Fruit fly (Drosophila melanogaster) whole organism, embryonic: ENCODE results near the gene brat.
A peak's percentile ranks its signal among the peaks of the same experiment; 100 is the strongest.

ENCODE experiments used
- Bgb ChIP-seq: fragments of 200-800 bp; sonication (Bioruptor generic); IDR thresholded peaks from 2 replicates; pipeline ENCODE4 v1.3.6; 2022; ENCODE audit warnings: missing biosample characterization, missing genetic modification characterization; ENCODE audit not compliant: partially characterized antibody
- CG10209 ChIP-seq: fragments of 200-800 bp; sonication (Bioruptor generic); optimal IDR thresholded peaks from 3 replicates; lab custom pipeline; 2017; ENCODE audit warnings: missing biosample characterization, mild to moderate bottlenecking, missing genetic modification characterization, missing genetic modification reagents
- CG10431 ChIP-seq: fragments of 200-800 bp; sonication (Bioruptor generic); optimal IDR thresholded peaks from 3 replicates; lab custom pipeline; 2018; ENCODE audit warnings: missing biosample characterization, mild to moderate bottlenecking, missing genetic modification characterization
- CG10543 ChIP-seq: fragments of 200-800 bp; sonication (Bioruptor generic); optimal IDR thresholded peaks from 3 replicates; lab custom pipeline; 2017; ENCODE audit warnings: missing biosample characterization, mild to moderate bottlenecking, missing genetic modification characterization, moderate library complexity
- CG13424 ChIP-seq: fragments of 200-800 bp; sonication (Bioruptor generic); optimal IDR thresholded peaks from 2 replicates; lab custom pipeline; 2019; ENCODE audit warnings: missing biosample characterization, mild to moderate bottlenecking, missing genetic modification characterization, moderate library complexity
- CG14860 ChIP-seq: fragments of 200-800 bp; sonication (Bioruptor generic); IDR thresholded peaks from 3 replicates; pipeline ENCODE4 v1.3.6; 2022; ENCODE audit warnings: missing biosample characterization, missing genetic modification characterization; ENCODE audit not compliant: partially characterized antibody
- CG15514 ChIP-seq: fragments of 200-800 bp; sonication (Bioruptor generic); optimal IDR thresholded peaks from 3 replicates; lab custom pipeline; 2017; ENCODE audit warnings: missing biosample characterization, missing genetic modification characterization, mild to moderate bottlenecking, moderate library complexity, missing genetic modification reagents
- CG1603 ChIP-seq: fragments of 200-800 bp; sonication (Bioruptor generic); optimal IDR thresholded peaks from 2 replicates; lab custom pipeline; 2019; ENCODE audit warnings: missing biosample characterization, mild to moderate bottlenecking, missing genetic modification characterization, moderate library complexity
- CG17361 ChIP-seq: fragments of 200-800 bp; sonication (Bioruptor generic); IDR thresholded peaks from 3 replicates; pipeline ENCODE4 v1.3.6; 2022; ENCODE audit warnings: missing biosample characterization, missing genetic modification characterization
- CG18262 ChIP-seq: fragments of 200-800 bp; optimal IDR thresholded peaks from 3 replicates; lab custom pipeline; 2019; ENCODE audit warnings: missing biosample characterization, mild to moderate bottlenecking, missing genetic modification characterization, moderate library complexity
- CG2116 ChIP-seq: fragments of 200-800 bp; sonication (Bioruptor generic); optimal IDR thresholded peaks from 3 replicates; lab custom pipeline; 2018; ENCODE audit warnings: missing biosample characterization, mild to moderate bottlenecking, missing genetic modification characterization
- CG2199 ChIP-seq: fragments of 200-800 bp; sonication (Bioruptor generic); IDR thresholded peaks from 3 replicates; pipeline ENCODE4 v1.3.6; 2022; ENCODE audit warnings: missing biosample characterization, missing genetic modification characterization
- CG2678 ChIP-seq: fragments of 200-800 bp; sonication (Bioruptor generic); optimal IDR thresholded peaks from 3 replicates; lab custom pipeline; 2019; ENCODE audit warnings: missing biosample characterization, mild to moderate bottlenecking, missing genetic modification characterization, moderate library complexity
- CG30403 ChIP-seq: fragments of 200-800 bp; sonication (Bioruptor generic); optimal IDR thresholded peaks from 3 replicates; lab custom pipeline; 2016; ENCODE audit warnings: missing biosample characterization, missing genetic modification characterization
- CG33557 ChIP-seq: fragments of 200-800 bp; sonication (Bioruptor generic); optimal IDR thresholded peaks from 2 replicates; lab custom pipeline; 2019; ENCODE audit warnings: missing biosample characterization, mild to moderate bottlenecking, missing genetic modification characterization, moderate library complexity
- CG4707 ChIP-seq: fragments of 200-800 bp; sonication (Bioruptor generic); optimal IDR thresholded peaks from 2 replicates; lab custom pipeline; 2018; ENCODE audit warnings: missing biosample characterization, mild to moderate bottlenecking, missing genetic modification characterization, moderate library complexity
- CG7839 ChIP-seq: fragments of 200-800 bp; sonication (Bioruptor generic); optimal IDR thresholded peaks from 3 replicates; lab custom pipeline; 2018; ENCODE audit warnings: missing biosample characterization, mild to moderate bottlenecking, missing genetic modification characterization, moderate library complexity
- CG8765 ChIP-seq: fragments of 200-800 bp; sonication (Bioruptor generic); IDR thresholded peaks from 2 replicates; pipeline ENCODE4 v1.3.6; 2022; ENCODE audit warnings: missing biosample characterization, missing genetic modification characterization
- CTCF ChIP-seq: fragments of 200-800 bp; sonication (Bioruptor generic); optimal IDR thresholded peaks from 2 replicates; lab custom pipeline; 2017; ENCODE audit warnings: missing biosample characterization, mild to moderate bottlenecking, missing genetic modification characterization, moderate library complexity
- Dip2 ChIP-seq: fragments of 200-800 bp; sonication (Bioruptor generic); IDR thresholded peaks from 2 replicates; pipeline ENCODE4 v1.3.6; 2022; ENCODE audit warnings: missing biosample characterization, missing genetic modification characterization
- Dll ChIP-seq: fragments of 200-800 bp; sonication (Bioruptor generic); IDR thresholded peaks from 4 replicates; pipeline ENCODE4 v1.3.6; 2022; ENCODE audit warnings: missing biosample characterization, missing genetic modification characterization; ENCODE audit not compliant: partially characterized antibody
- Fer1 ChIP-seq: fragments of 200-800 bp; sonication (Bioruptor generic); optimal IDR thresholded peaks from 2 replicates; lab custom pipeline; 2017; ENCODE audit warnings: missing biosample characterization, mild to moderate bottlenecking, missing genetic modification characterization
- HLHmδ ChIP-seq: fragments of 200-800 bp; sonication (Bioruptor generic); optimal IDR thresholded peaks from 2 replicates; lab custom pipeline; 2018; ENCODE audit warnings: missing biosample characterization, mild to moderate bottlenecking, missing genetic modification characterization, moderate library complexity
- Hey ChIP-seq: fragments of 200-800 bp; sonication (Bioruptor generic); optimal IDR thresholded peaks from 3 replicates; lab custom pipeline; 2018; ENCODE audit warnings: missing biosample characterization, mild to moderate bottlenecking, missing genetic modification characterization
- Hsf ChIP-seq: fragments of 200-800 bp; sonication (Bioruptor generic); optimal IDR thresholded peaks from 3 replicates; lab custom pipeline; 2016; ENCODE audit warnings: missing biosample characterization, missing genetic modification characterization
- MBD-R2 ChIP-seq: fragments of 200-800 bp; sonication (Bioruptor generic); IDR thresholded peaks from 2 replicates; pipeline ENCODE4 v1.3.6; 2022; ENCODE audit warnings: missing biosample characterization, missing genetic modification characterization
- Sry-β ChIP-seq: fragments of 200-800 bp; sonication (Bioruptor generic); optimal IDR thresholded peaks from 2 replicates; lab custom pipeline; 2018; ENCODE audit warnings: missing biosample characterization, mild to moderate bottlenecking, missing genetic modification characterization, moderate library complexity
- ara ChIP-seq: fragments of 200-800 bp; sonication (Bioruptor generic); IDR thresholded peaks from 2 replicates; pipeline ENCODE4 v1.3.6; 2022; ENCODE audit warnings: missing biosample characterization, missing genetic modification characterization
- bsh ChIP-seq, 2 experiments: fragments of 200-800 bp; sonication (Bioruptor generic); optimal IDR thresholded peaks; 2 replicates each; lab custom pipeline; 2017 to 2018; ENCODE audit warnings: mild to moderate bottlenecking in 2 of 2, missing biosample characterization in 2 of 2, missing genetic modification characterization in 2 of 2, moderate library complexity in 1 of 2
- btn ChIP-seq: fragments of 200-800 bp; sonication (Bioruptor generic); optimal IDR thresholded peaks from 2 replicates; lab custom pipeline; 2016; ENCODE audit warnings: missing biosample characterization, missing genetic modification characterization
- chm ChIP-seq: fragments of 200-800 bp; sonication (Bioruptor generic); IDR thresholded peaks from 2 replicates; pipeline ENCODE4 v1.3.6; 2022; ENCODE audit warnings: missing biosample characterization, missing genetic modification characterization
- ci ChIP-seq: fragments of 200-800 bp; sonication (Bioruptor generic); IDR thresholded peaks from 3 replicates; pipeline ENCODE4 v1.3.6; 2022; ENCODE audit warnings: missing biosample characterization, missing genetic modification characterization
- croc ChIP-seq: fragments of 200-800 bp; sonication (Bioruptor generic); conservative IDR thresholded peaks from 3 replicates; pipeline ENCODE4 v1.3.6; 2022; ENCODE audit warnings: missing biosample characterization, missing genetic modification characterization
- da ChIP-seq: fragments of 200-800 bp; sonication (Bioruptor generic); optimal IDR thresholded peaks from 2 replicates; lab custom pipeline; 2016; ENCODE audit warnings: missing biosample characterization, missing genetic modification characterization
- lola ChIP-seq, 3 experiments: fragments of >200 bp in 2 of 3; fragments of 200-800 bp in 1 of 3; sonication (Bioruptor generic) in 1 of 3; optimal IDR thresholded peaks; 2 replicates each; lab custom pipeline; 2017 to 2019; ENCODE audit warnings: missing biosample characterization in 3 of 3, missing genetic modification characterization in 3 of 3, mild to moderate bottlenecking in 1 of 3, moderate library complexity in 1 of 3
- mirr ChIP-seq: fragments of 200-800 bp; sonication (Bioruptor generic); optimal IDR thresholded peaks from 3 replicates; lab custom pipeline; 2018; ENCODE audit warnings: missing biosample characterization, mild to moderate bottlenecking, missing genetic modification characterization
- nau ChIP-seq: fragments of 200-800 bp; sonication (Bioruptor generic); optimal IDR thresholded peaks from 3 replicates; lab custom pipeline; 2017; ENCODE audit warnings: missing biosample characterization, mild to moderate bottlenecking, missing genetic modification characterization, missing genetic modification reagents
- nerfin-2 ChIP-seq: fragments of 200-800 bp; sonication (Bioruptor generic); IDR thresholded peaks from 2 replicates; pipeline ENCODE4 v1.3.6; 2022; ENCODE audit warnings: missing biosample characterization, missing genetic modification characterization; ENCODE audit not compliant: partially characterized antibody
- nmo ChIP-seq: fragments of 200-800 bp; sonication (Bioruptor generic); optimal IDR thresholded peaks from 2 replicates; lab custom pipeline; 2018; ENCODE audit warnings: missing biosample characterization, mild to moderate bottlenecking, missing genetic modification characterization, moderate library complexity
- pho ChIP-seq: fragments of 200-800 bp; sonication (Bioruptor generic); optimal IDR thresholded peaks from 2 replicates; lab custom pipeline; 2016; ENCODE audit warnings: missing biosample characterization, missing genetic modification characterization
- ranshi ChIP-seq: fragments of 200-800 bp; sonication (Bioruptor generic); IDR thresholded peaks from 2 replicates; pipeline ENCODE4 v1.3.6; 2022; ENCODE audit warnings: missing biosample characterization, missing genetic modification characterization
- sc ChIP-seq, 3 experiments: fragments of >200 bp in 2 of 3; fragments of 200-800 bp in 1 of 3; sonication (Bioruptor generic) in 1 of 3; optimal IDR thresholded peaks; 2 replicates in 2 of 3; 3 replicates in 1 of 3; lab custom pipeline; 2017; ENCODE audit warnings: mild to moderate bottlenecking in 1 of 3, missing biosample characterization in 1 of 3, missing genetic modification characterization in 1 of 3, missing genetic modification reagents in 1 of 3
- sens ChIP-seq: fragments of 200-800 bp; sonication (Bioruptor generic); peaks from one replicate; lab custom pipeline; 2016; ENCODE audit warnings: missing biosample characterization, missing genetic modification characterization
- sens-2 ChIP-seq: fragments of 200-800 bp; sonication (Bioruptor generic); IDR thresholded peaks from 2 replicates; pipeline ENCODE4 v1.3.6; 2022; ENCODE audit warnings: missing biosample characterization, missing genetic modification characterization
- slbo ChIP-seq: fragments of 200-800 bp; sonication (Bioruptor generic); IDR thresholded peaks from 2 replicates; pipeline ENCODE4 v1.3.6; 2022; ENCODE audit warnings: missing biosample characterization, missing genetic modification characterization
- sug ChIP-seq: fragments of 200-800 bp; optimal IDR thresholded peaks from 2 replicates; lab custom pipeline; 2019; ENCODE audit warnings: missing biosample characterization, mild to moderate bottlenecking, missing genetic modification characterization, moderate library complexity
- tll ChIP-seq, 2 experiments: fragments of 200-800 bp in 1 of 2; fragments of >200 bp in 1 of 2; sonication (Bioruptor generic) in 1 of 2; optimal IDR thresholded peaks; 2 replicates each; lab custom pipeline; 2017 to 2019; ENCODE audit warnings: missing biosample characterization in 2 of 2, missing genetic modification characterization in 2 of 2, mild to moderate bottlenecking in 1 of 2, moderate library complexity in 1 of 2
- trem ChIP-seq: fragments of 200-800 bp; optimal IDR thresholded peaks from 3 replicates; lab custom pipeline; 2019; ENCODE audit warnings: missing biosample characterization, mild to moderate bottlenecking, missing genetic modification characterization, moderate library complexity

brat gene

dm6 chr2L:19191789-19192297 is 58.2 kb downstream of the brat start (continued):
- TF ChIP-seq tll (GFP tag; optimal IDR thresholded peaks at IDR 0.05; lab: Kevin White, UChicago) (no peak), mirr (peak; percentile 17), bsh (GFP tag; optimal IDR thresholded peaks at IDR 0.05; lab: Kevin White, UChicago) (peak in 1 of 2 experiments; percentile 7), CG8765 (GFP tag; lab: Robert Waterston, UW) (0 out of 2 replicates have a peak, but pooled peaks have one; percentile 42), ara (peak; percentile 18; the same call in 1 of the 2 replicates), nau (peak; percentile 68), sens-2 (GFP tag; lab: Robert Waterston, UW) (0 out of 2 replicates have a peak, but pooled peaks have one; percentile 33), croc (GFP tag; lab: Robert Waterston, UW) (no peak), Dll (GFP tag; lab: Robert Waterston, UW) (0 out of 4 replicates have a peak, but pooled peaks have one; percentile 20), chm (GFP tag; lab: Robert Waterston, UW) (peak; percentile 48; the same call in 1 of the 2 replicates), CG7839 (tag; lab: Kevin White, UChicago) (peak; percentile 16), ranshi (no peak), Hey (tag; lab: Kevin White, UChicago) (no peak), nerfin-2 (GFP tag; lab: Robert Waterston, UW) (no peak), trem (tag; lab: Kevin White, UChicago) (peak; percentile 41), Hsf (GFP tag; lab: Kevin White, UChicago) (no peak), CG10543 (GFP tag; lab: Kevin White, UChicago) (no peak), slbo (no peak), CG10431 (GFP tag; lab: Kevin White, UChicago) (peak; percentile 18), CG14860 (GFP tag; lab: Robert Waterston, UW) (no peak), da (no peak), CG4707 (GFP tag; lab: Kevin White, UChicago) (peak; percentile 8), Dip2 (GFP tag; lab: Robert Waterston, UW) (no peak), CG1603 (tag; lab: Kevin White, UChicago) (peak; percentile 30), HLHmδ (GFP tag; lab: Kevin White, UChicago) (peak; percentile 62), CG18262 (tag; lab: Kevin White, UChicago) (peak; percentile 61), nmo (peak; percentile 36), ci (GFP tag; lab: Robert Waterston, UW) (0 out of 3 replicates have a peak, but pooled peaks have one; percentile 27), sc (optimal IDR thresholded peaks at IDR 0.05; lab: Kevin White, UChicago) (no peak), sc (GFP tag; optimal IDR thresholded peaks at IDR 0.05; lab: Kevin White, UChicago) (no peak), CG17361 (GFP tag; lab: Robert Waterston, UW) (peak; percentile 56; the same call in 1 of the 3 replicates), lola (GFP tag; optimal IDR thresholded peaks at IDR 0.05; lab: Kevin White, UChicago) (peak in 1 of 3 experiments; percentile 13), sug (tag; lab: Kevin White, UChicago) (peak; percentile 17), sens (GFP tag; lab: Kevin White, UChicago) (peak; percentile 73), CG13424 (no peak), MBD-R2 (no peak), Sry-β (GFP tag; lab: Kevin White, UChicago) (peak; percentile 43), CG33557 (GFP tag; lab: Kevin White, UChicago) (peak; percentile 59), Bgb (GFP tag; lab: Robert Waterston, UW) (no peak), CG2116 (GFP tag; lab: Kevin White, UChicago) (peak; percentile 7), pho (no peak), CG2678 (tag; lab: Kevin White, UChicago) (peak; percentile 73), CG15514 (GFP tag; lab: Kevin White, UChicago) (peak; percentile 16), CG10209 (GFP tag; lab: Kevin White, UChicago) (peak; percentile 28), Fer1 (no peak), btn (peak; percentile 34), CG30403 (GFP tag; lab: Kevin White, UChicago) (no peak), CG2199 (GFP tag; lab: Robert Waterston, UW) (no peak; the same call in 2 of the 3 replicates), CTCF (GFP tag; lab: Kevin White, UChicago) (peak; percentile 54)
